Fruit fly (Drosophila melanogaster) whole organism, embryonic: Measurements from ENCODE around the gene BORCS5.

ENCODE experiments used
- Aef1 ChIP-seq: fragments of 200-800 bp; sonication (Bioruptor generic); IDR thresholded peaks from 3 replicates; pipeline ENCODE4 v1.3.6; 2022; ENCODE audit warnings: missing biosample characterization, missing genetic modification characterization
- Asciz ChIP-seq: fragments of 200-800 bp; sonication (Bioruptor generic); optimal IDR thresholded peaks from 2 replicates; lab custom pipeline; 2017; ENCODE audit warnings: missing biosample characterization, mild to moderate bottlenecking, missing genetic modification characterization, missing genetic modification reagents
- Bgb ChIP-seq: fragments of 200-800 bp; sonication (Bioruptor generic); IDR thresholded peaks from 2 replicates; pipeline ENCODE4 v1.3.6; 2022; ENCODE audit warnings: missing biosample characterization, missing genetic modification characterization; ENCODE audit not compliant: partially characterized antibody
- Blimp-1 ChIP-seq: fragments of 200-800 bp; sonication (Bioruptor generic); optimal IDR thresholded peaks from 3 replicates; lab custom pipeline; 2018; ENCODE audit warnings: missing biosample characterization, missing genetic modification characterization, mild to moderate bottlenecking, moderate library complexity, missing genetic modification reagents
- BtbVII ChIP-seq: fragments of 200-800 bp; sonication (Bioruptor generic); optimal IDR thresholded peaks from 3 replicates; lab custom pipeline; 2017; ENCODE audit warnings: missing biosample characterization, mild to moderate bottlenecking, missing genetic modification characterization
- CG10267 ChIP-seq: fragments of 200-800 bp; sonication (Bioruptor generic); optimal IDR thresholded peaks from 2 replicates; lab custom pipeline; 2018; ENCODE audit warnings: missing biosample characterization, mild to moderate bottlenecking, missing genetic modification characterization, moderate library complexity
- CG10979 ChIP-seq: fragments of 200-800 bp; sonication (Bioruptor generic); optimal IDR thresholded peaks from 2 replicates; lab custom pipeline; 2018; ENCODE audit warnings: missing biosample characterization, mild to moderate bottlenecking, missing genetic modification characterization, moderate library complexity
- CG13424 ChIP-seq: fragments of 200-800 bp; sonication (Bioruptor generic); optimal IDR thresholded peaks from 2 replicates; lab custom pipeline; 2019; ENCODE audit warnings: missing biosample characterization, mild to moderate bottlenecking, missing genetic modification characterization, moderate library complexity
- CG15269 ChIP-seq: fragments of 200-800 bp; sonication (Bioruptor generic); optimal IDR thresholded peaks from 2 replicates; lab custom pipeline; 2018; ENCODE audit warnings: missing biosample characterization, mild to moderate bottlenecking, missing genetic modification characterization, moderate library complexity
- CG16779 ChIP-seq: fragments of 200-800 bp; sonication (Bioruptor generic); IDR thresholded peaks from 2 replicates; pipeline ENCODE4 v1.3.6; 2022; ENCODE audit warnings: missing biosample characterization, missing genetic modification characterization
- CG17359 ChIP-seq: fragments of 200-800 bp; sonication (Bioruptor generic); optimal IDR thresholded peaks from 3 replicates; lab custom pipeline; 2018; ENCODE audit warnings: missing biosample characterization, mild to moderate bottlenecking, missing genetic modification characterization, moderate library complexity
- CG17361 ChIP-seq: fragments of 200-800 bp; sonication (Bioruptor generic); IDR thresholded peaks from 3 replicates; pipeline ENCODE4 v1.3.6; 2022; ENCODE audit warnings: missing biosample characterization, missing genetic modification characterization
- CG17829 ChIP-seq: fragments of 200-800 bp; optimal IDR thresholded peaks from 2 replicates; lab custom pipeline; 2019; ENCODE audit warnings: missing biosample characterization, mild to moderate bottlenecking, missing genetic modification characterization, moderate library complexity
- CG18262 ChIP-seq: fragments of 200-800 bp; optimal IDR thresholded peaks from 3 replicates; lab custom pipeline; 2019; ENCODE audit warnings: missing biosample characterization, mild to moderate bottlenecking, missing genetic modification characterization, moderate library complexity
- CG2712 ChIP-seq: fragments of 200-800 bp; optimal IDR thresholded peaks from 3 replicates; lab custom pipeline; 2019; ENCODE audit warnings: missing biosample characterization, mild to moderate bottlenecking, missing genetic modification characterization, moderate library complexity
- CG31441 ChIP-seq: fragments of 200-800 bp; sonication (Bioruptor generic); IDR thresholded peaks from 2 replicates; pipeline ENCODE4 v1.3.6; 2022; ENCODE audit warnings: missing biosample characterization, missing genetic modification characterization
- CG4328 ChIP-seq: fragments of 200-800 bp; sonication (Bioruptor generic); optimal IDR thresholded peaks from 3 replicates; lab custom pipeline; 2017; ENCODE audit warnings: missing biosample characterization, missing genetic modification reagents, missing genetic modification characterization
- CG4424 ChIP-seq: fragments of 200-800 bp; sonication (Bioruptor generic); optimal IDR thresholded peaks from 3 replicates; lab custom pipeline; 2016; ENCODE audit warnings: missing biosample characterization, missing genetic modification characterization
- CG7556 ChIP-seq: fragments of 200-800 bp; sonication (Bioruptor generic); optimal IDR thresholded peaks from 2 replicates; lab custom pipeline; 2017; ENCODE audit warnings: missing biosample characterization, mild to moderate bottlenecking, missing genetic modification characterization
- CG9932 ChIP-seq: fragments of 200-800 bp; sonication (Bioruptor generic); IDR thresholded peaks from 2 replicates; pipeline ENCODE4 v1.3.6; 2022; ENCODE audit warnings: missing biosample characterization, missing genetic modification characterization
- CHES-1-like ChIP-seq: fragments of 200-800 bp; sonication (Bioruptor generic); optimal IDR thresholded peaks from 2 replicates; lab custom pipeline; 2016; ENCODE audit warnings: missing biosample characterization, missing genetic modification characterization
- Eip74EF ChIP-seq, 2 experiments: fragments of 200-800 bp in 1 of 2; fragments of >200 bp in 1 of 2; sonication (Bioruptor generic) in 1 of 2; optimal IDR thresholded peaks; 2 replicates each; lab custom pipeline; 2017 to 2019; ENCODE audit warnings: missing biosample characterization in 2 of 2, missing genetic modification characterization in 2 of 2, mild to moderate bottlenecking in 1 of 2, moderate library complexity in 1 of 2
- Fer1 ChIP-seq: fragments of 200-800 bp; sonication (Bioruptor generic); optimal IDR thresholded peaks from 2 replicates; lab custom pipeline; 2017; ENCODE audit warnings: missing biosample characterization, mild to moderate bottlenecking, missing genetic modification characterization
- Hey ChIP-seq: fragments of 200-800 bp; sonication (Bioruptor generic); optimal IDR thresholded peaks from 3 replicates; lab custom pipeline; 2018; ENCODE audit warnings: missing biosample characterization, mild to moderate bottlenecking, missing genetic modification characterization
- Hr78 ChIP-seq, 2 experiments: fragments of 200-800 bp in 1 of 2; fragments of >200 bp in 1 of 2; sonication (Bioruptor generic) in 1 of 2; optimal IDR thresholded peaks; 2 replicates each; lab custom pipeline; 2017 to 2019; ENCODE audit warnings: missing biosample characterization in 2 of 2, missing genetic modification characterization in 2 of 2, mild to moderate bottlenecking in 1 of 2, moderate library complexity in 1 of 2
- Meics ChIP-seq: fragments of 200-800 bp; sonication (Bioruptor generic); optimal IDR thresholded peaks from 2 replicates; lab custom pipeline; 2017; ENCODE audit warnings: missing biosample characterization, mild to moderate bottlenecking, missing genetic modification characterization
- Opbp ChIP-seq: fragments of 200-800 bp; sonication (Bioruptor generic); IDR thresholded peaks from 3 replicates; pipeline ENCODE4 v1.3.6; 2022; ENCODE audit warnings: missing biosample characterization, missing genetic modification characterization; ENCODE audit not compliant: partially characterized antibody
- PHDP ChIP-seq: fragments of 200-800 bp; sonication (Bioruptor generic); optimal IDR thresholded peaks from 3 replicates; lab custom pipeline; 2018; ENCODE audit warnings: missing biosample characterization, mild to moderate bottlenecking, missing genetic modification characterization, moderate library complexity
- Pdp1 ChIP-seq, 2 experiments: fragments of 200-800 bp; sonication (Bioruptor generic); optimal IDR thresholded peaks; 3 replicates each; lab custom pipeline; 2016; ENCODE audit warnings: missing biosample characterization in 2 of 2, missing genetic modification characterization in 2 of 2, mild to moderate bottlenecking in 1 of 2, moderate library complexity in 1 of 2
- Ptx1 ChIP-seq: fragments of 200-800 bp; sonication (Bioruptor generic); IDR thresholded peaks from 2 replicates; pipeline ENCODE4 v1.3.6; 2022; ENCODE audit warnings: missing biosample characterization, missing genetic modification characterization
- Six4 ChIP-seq: fragments of 200-800 bp; sonication (Bioruptor generic); optimal IDR thresholded peaks from 2 replicates; lab custom pipeline; 2016; ENCODE audit warnings: missing biosample characterization, missing genetic modification characterization
- Sox102F ChIP-seq: fragments of 200-800 bp; sonication (Bioruptor generic); optimal IDR thresholded peaks from 2 replicates; lab custom pipeline; 2018; ENCODE audit warnings: missing biosample characterization, mild to moderate bottlenecking, missing genetic modification characterization, moderate library complexity
- chinmo ChIP-seq: fragments of 200-800 bp; sonication (Bioruptor generic); IDR thresholded peaks from 4 replicates; pipeline ENCODE4 v1.3.6; 2022; ENCODE audit warnings: missing biosample characterization, missing genetic modification characterization; ENCODE audit not compliant: partially characterized antibody
- ci ChIP-seq: fragments of 200-800 bp; sonication (Bioruptor generic); IDR thresholded peaks from 3 replicates; pipeline ENCODE4 v1.3.6; 2022; ENCODE audit warnings: missing biosample characterization, missing genetic modification characterization
- exex ChIP-seq: fragments of 200-800 bp; sonication (Bioruptor generic); optimal IDR thresholded peaks from 4 replicates; lab custom pipeline; 2018; ENCODE audit warnings: missing biosample characterization, mild to moderate bottlenecking, missing genetic modification characterization, moderate library complexity
- gem ChIP-seq: fragments of 200-800 bp; sonication (Bioruptor generic); optimal IDR thresholded peaks from 2 replicates; lab custom pipeline; 2019; ENCODE audit warnings: missing biosample characterization, mild to moderate bottlenecking, missing genetic modification characterization, moderate library complexity
- mld ChIP-seq: fragments of 200-800 bp; sonication (Bioruptor generic); IDR thresholded peaks from 3 replicates; pipeline ENCODE4 v1.3.6; 2022; ENCODE audit warnings: missing biosample characterization, missing genetic modification characterization; ENCODE audit not compliant: partially characterized antibody
- nerfin-1 ChIP-seq: fragments of 200-800 bp; sonication (Bioruptor generic); optimal IDR thresholded peaks from 3 replicates; lab custom pipeline; 2019; ENCODE audit warnings: missing biosample characterization, mild to moderate bottlenecking, missing genetic modification characterization, moderate library complexity
- nmo ChIP-seq: fragments of 200-800 bp; sonication (Bioruptor generic); optimal IDR thresholded peaks from 2 replicates; lab custom pipeline; 2018; ENCODE audit warnings: missing biosample characterization, mild to moderate bottlenecking, missing genetic modification characterization, moderate library complexity
- phol ChIP-seq: fragments of 200-800 bp; sonication (Bioruptor generic); optimal IDR thresholded peaks from 3 replicates; lab custom pipeline; 2018; ENCODE audit warnings: missing biosample characterization, mild to moderate bottlenecking, missing genetic modification characterization, moderate library complexity
- sens ChIP-seq: fragments of 200-800 bp; sonication (Bioruptor generic); peaks from one replicate; lab custom pipeline; 2016; ENCODE audit warnings: missing biosample characterization, missing genetic modification characterization
- stc ChIP-seq: fragments of 200-800 bp; sonication (Bioruptor generic); IDR thresholded peaks from 2 replicates; pipeline ENCODE4 v1.3.6; 2022; ENCODE audit warnings: missing biosample characterization, missing genetic modification characterization
- tap ChIP-seq: fragments of 200-800 bp; optimal IDR thresholded peaks from 3 replicates; lab custom pipeline; 2019; ENCODE audit warnings: missing biosample characterization, mild to moderate bottlenecking, missing genetic modification characterization, moderate library complexity
- tin ChIP-seq: fragments of 200-800 bp; sonication (Bioruptor generic); optimal IDR thresholded peaks from 3 replicates; lab custom pipeline; 2016; ENCODE audit warnings: missing biosample characterization, missing genetic modification characterization
- unpg ChIP-seq: fragments of 200-800 bp; sonication (Bioruptor generic); optimal IDR thresholded peaks from 3 replicates; lab custom pipeline; 2018; ENCODE audit warnings: missing biosample characterization, mild to moderate bottlenecking, missing genetic modification characterization, moderate library complexity
- usp ChIP-seq: fragments of >200 bp; optimal IDR thresholded peaks from 2 replicates; lab custom pipeline; 2017; ENCODE audit warnings: missing biosample characterization, missing genetic modification characterization

The BORCS5 gene

dm6 chrX:11846049-11846718, 26.4 kb downstream of the BORCS5 start, which contains the start of gene CG15740 (continued):
- no peak for TF ChIP-seq CG9932
- no peak for TF ChIP-seq mld (GFP tag; lab: Robert Waterston, UW)
- no peak for TF ChIP-seq CG16779 (GFP tag; lab: Robert Waterston, UW)
- no peak for TF ChIP-seq Six4 (GFP tag; lab: Kevin White, UChicago)
- TF ChIP-seq Fer1 (GFP tag; lab: Kevin White, UChicago) = peak; percentile 10
- TF ChIP-seq Meics = peak; percentile 33
- TF ChIP-seq exex (tag; lab: Kevin White, UChicago) = no peak
- no peak for TF ChIP-seq Opbp (GFP tag; lab: Robert Waterston, UW)
- TF ChIP-seq tin (GFP tag; lab: Kevin White, UChicago) = no peak
- peak; percentile 63 for TF ChIP-seq Aef1
- peak; percentile 78 for TF ChIP-seq Ptx1 (GFP tag; lab: Robert Waterston, UW)
- TF ChIP-seq Hey = no peak
- TF ChIP-seq unpg (GFP tag; lab: Kevin White, UChicago) = peak; percentile 16
- TF ChIP-seq CG4328 = no peak
- no peak for TF ChIP-seq CHES-1-like (GFP tag; lab: Kevin White, UChicago)

DNA sequence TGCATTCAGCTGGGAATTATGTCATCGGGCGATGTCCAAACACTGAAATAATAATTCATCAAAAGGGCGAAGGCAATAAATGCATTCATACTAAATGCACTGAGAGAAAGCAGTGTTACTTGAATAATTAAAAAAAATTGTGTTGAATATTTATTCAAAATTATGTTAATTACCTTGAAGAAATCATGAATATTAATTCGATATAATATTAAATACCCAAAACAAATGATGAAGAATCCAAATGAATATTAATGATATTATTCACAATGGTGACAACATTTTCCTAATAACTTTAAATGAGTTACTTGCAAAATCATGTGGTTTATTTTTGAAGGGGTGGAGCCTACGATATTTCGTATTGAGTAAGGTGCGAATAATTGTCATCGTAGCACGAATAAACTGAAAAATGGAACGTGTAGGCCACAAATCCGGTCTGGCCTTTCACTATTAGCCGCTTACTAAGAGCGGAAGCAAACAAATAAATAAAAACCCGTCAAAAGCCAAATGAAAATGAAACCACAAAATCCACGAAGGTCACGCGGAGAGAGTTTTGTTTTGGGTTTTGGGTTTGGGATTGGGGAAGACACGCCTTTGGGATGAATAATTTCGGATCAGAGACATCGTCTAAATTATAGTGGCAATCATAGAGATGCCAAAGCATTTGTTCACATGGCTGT, 30.7 kb downstream of the BORCS5 start:
- TF ChIP-seq chinmo (GFP tag; lab: Robert Waterston, UW) = no peak
- TF ChIP-seq tap = peak; percentile 37
- TF ChIP-seq stc (GFP tag; lab: Robert Waterston, UW) = peak; percentile 51; the same call in 1 of the 2 replicates
- peak; percentile 66 for TF ChIP-seq gem (tag; lab: Kevin White, UChicago)
- no peak for TF ChIP-seq PHDP
- peak; percentile 7 for TF ChIP-seq CG10267 (tag; lab: Kevin White, UChicago)
- TF ChIP-seq unpg (GFP tag; lab: Kevin White, UChicago) = peak; percentile 22
- TF ChIP-seq phol = peak; percentile 59
- peak; percentile 70 for TF ChIP-seq Sox102F (GFP tag; lab: Kevin White, UChicago)
- TF ChIP-seq CG31441 (GFP tag; lab: Robert Waterston, UW) = peak; percentile 69
- TF ChIP-seq CG10979 (tag; lab: Kevin White, UChicago) = peak; percentile 13
- peak; percentile 13 for TF ChIP-seq CG15269
- no peak for TF ChIP-seq usp (GFP tag; lab: Kevin White, UChicago)
- TF ChIP-seq Asciz (GFP tag; lab: Kevin White, UChicago) = peak; percentile 48
- peak; percentile 58; the same call in 2 of the 3 replicates for TF ChIP-seq CG17361 (GFP tag; lab: Robert Waterston, UW)
- TF ChIP-seq Pdp1 (GFP tag; optimal IDR thresholded peaks at IDR 0.05; lab: Kevin White, UChicago) = peak in 1 of 2 experiments; percentile 30
- TF ChIP-seq ci (GFP tag; lab: Robert Waterston, UW) = 0 out of 3 replicates have a peak, but pooled peaks have one; percentile 7
- TF ChIP-seq CG17829 (tag; lab: Kevin White, UChicago) = peak; percentile 7
- no peak for TF ChIP-seq Bgb (GFP tag; lab: Robert Waterston, UW)
- peak; percentile 92 for TF ChIP-seq Blimp-1 (GFP tag; lab: Kevin White, UChicago)
- TF ChIP-seq CG4424 = peak; percentile 2
- peak; percentile 31 for TF ChIP-seq CG13424 (tag; lab: Kevin White, UChicago)
- TF ChIP-seq nmo (GFP tag; lab: Kevin White, UChicago) = peak; percentile 43
- peak; percentile 53 for TF ChIP-seq CG17359
- peak; percentile 53 for TF ChIP-seq CG18262
- peak; percentile 73 for TF ChIP-seq sens (GFP tag; lab: Kevin White, UChicago)
- TF ChIP-seq nerfin-1 (tag; lab: Kevin White, UChicago) = peak; percentile 12
- no peak for TF ChIP-seq BtbVII (GFP tag; lab: Kevin White, UChicago)
- peak; percentile 15 for TF ChIP-seq CG7556
- peak; percentile 42 for TF ChIP-seq CG2712 (tag; lab: Kevin White, UChicago)
- TF ChIP-seq Eip74EF (GFP tag; optimal IDR thresholded peaks at IDR 0.05; lab: Kevin White, UChicago) = peak in 1 of 2 experiments; percentile 53
- peak in 1 of 2 experiments; percentile 37 for TF ChIP-seq Hr78 (GFP tag; optimal IDR thresholded peaks at IDR 0.05; lab: Kevin White, UChicago)
